Worm (Caenorhabditis elegans): ENCODE results near the gene frm-7.
A peak's percentile ranks its signal among the peaks of the same experiment; 100 is the strongest.

frm-7 gene

DNA sequence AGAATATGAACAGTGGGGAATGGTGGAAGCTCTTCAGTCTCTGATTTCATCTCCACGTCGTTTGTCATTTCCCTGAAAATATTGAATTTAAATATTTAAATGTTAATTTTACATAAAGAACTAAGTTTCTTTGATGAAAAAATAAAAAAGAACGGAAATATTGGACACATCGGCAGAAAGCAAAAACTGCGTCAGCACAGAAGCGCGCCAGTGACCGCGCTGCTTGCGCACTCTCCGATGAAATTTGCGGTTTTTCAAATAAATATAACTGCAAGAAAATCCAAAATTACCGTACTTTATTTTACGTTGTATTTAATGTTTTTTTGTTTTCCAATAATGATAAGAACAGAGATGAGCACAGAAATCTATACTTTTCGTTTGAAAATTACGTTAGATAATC is 10.7 kb upstream of the frm-7 start, which contains the start of the genes srpa-68 and srh-16 (continued):
- peak; percentile 95 for TF ChIP-seq nhr-71 (tag; optimal IDR thresholded peaks at IDR 0.05)
- TF ChIP-seq aha-1 (tag; optimal IDR thresholded peaks at IDR 0.05) = peak; percentile 27
- peak; percentile 89 for TF ChIP-seq ceh-8 (GFP tag; optimal IDR thresholded peaks at IDR 0.05)
- TF ChIP-seq dpl-1 (GFP tag; optimal IDR thresholded peaks at IDR 0.05) = peak; percentile 98 to 99 (median 99)
- no peak for TF ChIP-seq Y116A8C.19 (tag; optimal IDR thresholded peaks at IDR 0.05; ENCODE audit: borderline replicate concordance)
- no peak for TF ChIP-seq tlp-1 (tag; optimal IDR thresholded peaks at IDR 0.05)
- no peak for TF ChIP-seq vab-15 (tag; optimal IDR thresholded peaks at IDR 0.05)
- TF ChIP-seq lin-39 (tag; optimal IDR thresholded peaks at IDR 0.05) = peak; percentile 95
- peak; percentile 91 for TF ChIP-seq nhr-20 (tag; optimal IDR thresholded peaks at IDR 0.05)
- peak; percentile 94 for TF ChIP-seq nhr-19 (GFP tag; conservative IDR thresholded peaks at IDR 0.05)
- peak; percentile 88 for TF ChIP-seq isw-1 (GFP tag; IDR thresholded peaks at IDR 0.05)
- TF ChIP-seq unc-86 (tag; optimal IDR thresholded peaks at IDR 0.05) = peak; percentile 87
- TF ChIP-seq lin-14 (GFP tag; optimal IDR thresholded peaks at IDR 0.05) = peak; percentile 89
- TF ChIP-seq mab-9 (GFP tag; IDR thresholded peaks at IDR 0.05) = peak; percentile 87
- no peak; the same call in 1 of the 2 replicates for TF ChIP-seq unc-98 (GFP tag; IDR thresholded peaks at IDR 0.05)
- peak; percentile 71 for TF ChIP-seq C04F5.9 (tag; optimal IDR thresholded peaks at IDR 0.05)
- peak; percentile 67 for TF ChIP-seq ama-1 (optimal IDR thresholded peaks at IDR 0.05)
- peak; percentile 97 for TF ChIP-seq rnt-1 (tag; optimal IDR thresholded peaks at IDR 0.05)
- TF ChIP-seq pax-3 (tag; optimal IDR thresholded peaks at IDR 0.05) = peak; percentile 91
- no peak for TF ChIP-seq ets-5 (GFP tag; IDR thresholded peaks at IDR 0.05)
- no peak for TF ChIP-seq pag-3 (tag; optimal IDR thresholded peaks at IDR 0.05; ENCODE audit: borderline replicate concordance, insufficient read depth)
- peak; percentile 96 for TF ChIP-seq mep-1 (tag; optimal IDR thresholded peaks at IDR 0.05)
- TF ChIP-seq alr-1 (tag; optimal IDR thresholded peaks at IDR 0.05; ENCODE audit: borderline replicate concordance) = no peak
- TF ChIP-seq ceh-82 (tag; optimal IDR thresholded peaks at IDR 0.05) = peak; percentile 91 to 93 (median 93)
- peak; percentile 90 for TF ChIP-seq irx-1 (tag; optimal IDR thresholded peaks at IDR 0.05)
- TF ChIP-seq nhr-90 (tag; optimal IDR thresholded peaks at IDR 0.05; ENCODE audit: poor library complexity) = peak; percentile 95
- TF ChIP-seq nhr-237 (tag; optimal IDR thresholded peaks at IDR 0.05) = peak; percentile 38
- peak; percentile 78 for TF ChIP-seq jun-1 (tag; optimal IDR thresholded peaks at IDR 0.05)
- TF ChIP-seq F16B12.6 (tag; optimal IDR thresholded peaks at IDR 0.05) = peak; percentile 45
- TF ChIP-seq hpl-2 (GFP tag; optimal IDR thresholded peaks at IDR 0.05) = peak; percentile 52
- TF ChIP-seq skn-1 (tag; optimal IDR thresholded peaks at IDR 0.05) = peak; percentile 90
- no peak for TF ChIP-seq unc-62 (GFP tag; optimal IDR thresholded peaks at IDR 0.05)
- peak; percentile 68 for TF ChIP-seq lir-3 (tag; optimal IDR thresholded peaks at IDR 0.05; ENCODE audit: poor library complexity)
- peak; percentile 12 for TF ChIP-seq nhr-28 (tag; optimal IDR thresholded peaks at IDR 0.05)
- peak; percentile 70 for TF ChIP-seq lin-15B (tag; optimal IDR thresholded peaks at IDR 0.05)
- TF ChIP-seq fkh-8 (tag; optimal IDR thresholded peaks at IDR 0.05) = peak; percentile 76
- peak; percentile 41 for TF ChIP-seq unc-30 (tag; optimal IDR thresholded peaks at IDR 0.05)
- TF ChIP-seq hlh-4 (tag; optimal IDR thresholded peaks at IDR 0.05) = peak; percentile 5
- TF ChIP-seq nhr-12 (tag; optimal IDR thresholded peaks at IDR 0.05) = no peak
- peak; percentile 82 for TF ChIP-seq aly-2 (tag; optimal IDR thresholded peaks at IDR 0.05)
- TF ChIP-seq swsn-7 (tag; optimal IDR thresholded peaks at IDR 0.05) = peak; percentile 93
- TF ChIP-seq xbp-1 (tag; optimal IDR thresholded peaks at IDR 0.05) = peak; percentile 93

ce11 chrV:12294091-12294490 is 8.2 kb upstream of the frm-7 start:
- no peak for TF ChIP-seq hpl-2 (GFP tag; optimal IDR thresholded peaks at IDR 0.05)
- TF ChIP-seq C34B4.2 (tag; optimal IDR thresholded peaks at IDR 0.05) = no peak
- no peak for TF ChIP-seq mdl-1 (tag; optimal IDR thresholded peaks at IDR 0.05)
- TF ChIP-seq C04F5.9 (tag; optimal IDR thresholded peaks at IDR 0.05) = no peak
- TF ChIP-seq irx-1 (tag; optimal IDR thresholded peaks at IDR 0.05) = no peak
- TF ChIP-seq nhr-90 (tag; optimal IDR thresholded peaks at IDR 0.05; ENCODE audit: poor library complexity) = peak; percentile 4
- TF ChIP-seq lin-13 (GFP tag; optimal IDR thresholded peaks at IDR 0.05) = no peak
- no peak for TF ChIP-seq nhr-237 (tag; optimal IDR thresholded peaks at IDR 0.05)
- TF ChIP-seq efl-1 (optimal IDR thresholded peaks at IDR 0.05) = no peak
- TF ChIP-seq efl-1 (GFP tag; optimal IDR thresholded peaks at IDR 0.05 in 1 of 2) = no peak
- no peak for TF ChIP-seq sptf-1 (tag; optimal IDR thresholded peaks at IDR 0.05)
- TF ChIP-seq ceh-90 (tag; optimal IDR thresholded peaks at IDR 0.05) = no peak
- TF ChIP-seq xbp-1 (tag; optimal IDR thresholded peaks at IDR 0.05) = no peak
- TF ChIP-seq zip-4 (GFP tag; optimal IDR thresholded peaks at IDR 0.05) = no peak
- no peak for TF ChIP-seq ztf-4 (tag; optimal IDR thresholded peaks at IDR 0.05)
- no peak for TF ChIP-seq hlh-17 (GFP tag; optimal IDR thresholded peaks at IDR 0.05; ENCODE audit: borderline replicate concordance)
- TF ChIP-seq snpc-4 (tag; optimal IDR thresholded peaks at IDR 0.05) = no peak
- TF ChIP-seq nhr-71 (tag; optimal IDR thresholded peaks at IDR 0.05) = peak; percentile 44
- no peak for TF ChIP-seq tlp-1 (tag; optimal IDR thresholded peaks at IDR 0.05)

Measured in whole organism, L1 larva.